Worm (Caenorhabditis elegans) whole organism, L4/young adult: ENCODE results near the gene Y9C12A.1.

Experiments used
- W03F9.2 ChIP-seq: fragments of 150-350 bp; optimal IDR thresholded peaks from 2 replicates; lab custom pipeline; 2014; ENCODE audit warnings: missing biosample characterization, missing genetic modification characterization
- dao-5 ChIP-seq: sonication (generic microtip); optimal IDR thresholded peaks from 2 replicates; lab custom pipeline; 2016; ENCODE audit warnings: missing genotype, missing genetic modification characterization, moderate library complexity, missing compliant biosample characterization
- him-1 ChIP-seq: sonication (generic microtip); optimal IDR thresholded peaks from 2 replicates; lab custom pipeline; 2016; ENCODE audit warnings: missing genotype, missing genetic modification reagents, missing genetic modification characterization, missing compliant biosample characterization

DNA sequence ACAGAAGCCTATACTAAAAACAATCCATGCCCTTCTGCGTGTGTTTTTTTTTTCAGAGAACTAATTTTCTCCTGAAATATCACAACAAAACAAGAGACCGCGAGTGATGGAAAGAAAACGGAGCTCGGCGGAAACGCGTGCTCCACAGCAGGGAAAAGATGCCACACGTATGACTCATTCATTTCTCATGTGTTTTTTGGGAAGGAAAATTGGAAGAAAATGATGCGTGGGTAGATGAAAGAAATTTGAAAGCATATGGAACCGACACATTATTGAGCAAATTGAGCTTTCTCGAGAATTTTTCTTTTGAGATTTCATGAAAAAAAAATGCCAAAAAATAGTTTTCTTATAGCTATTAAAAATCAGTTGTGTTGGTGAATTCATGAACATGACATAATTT is 43.7 kb upstream of the Y9C12A.1 start:
- no peak for TF ChIP-seq him-1 (tag; lab: Kevin White, UChicago)
- TF ChIP-seq dao-5 (tag; lab: Kevin White, UChicago): no peak
- TF ChIP-seq W03F9.2 (tag; lab: Kevin White, UChicago): no peak
